Fruit fly (Drosophila melanogaster) whole organism, wandering third instar larva: ENCODE data around the gene CG12105.

ENCODE experiments used
- Abd-B ChIP-seq: fragments of >200 bp; optimal IDR thresholded peaks from 2 replicates; lab custom pipeline; 2017; ENCODE audit warnings: missing biosample characterization, missing genetic modification characterization
- CG32264 ChIP-seq: fragments of 200-800 bp; sonication (Bioruptor generic); optimal IDR thresholded peaks from 2 replicates; lab custom pipeline; 2016; ENCODE audit warnings: missing biosample characterization, missing genetic modification characterization
- CG9705 ChIP-seq: fragments of 200-800 bp; sonication (Bioruptor generic); optimal IDR thresholded peaks from 2 replicates; lab custom pipeline; 2018; ENCODE audit warnings: missing biosample characterization, mild to moderate bottlenecking, missing genetic modification characterization
- Dfd ChIP-seq: fragments of >200 bp; optimal IDR thresholded peaks from 2 replicates; lab custom pipeline; 2017; ENCODE audit warnings: missing biosample characterization, missing genetic modification characterization
- Dif ChIP-seq: fragments of 200-275, 200-300 bp; sonication (Bioruptor generic); optimal IDR thresholded peaks from 2 replicates; lab custom pipeline; 2018; ENCODE audit warnings: missing biosample characterization, missing genetic modification characterization; ENCODE audit not compliant: partially characterized antibody
- GATAd ChIP-seq: sonication (Bioruptor generic); optimal IDR thresholded peaks from 2 replicates; lab custom pipeline; 2016; ENCODE audit warnings: missing biosample characterization, missing genetic modification characterization
- HLH106 ChIP-seq: fragments of 200-800 bp; optimal IDR thresholded peaks from 3 replicates; lab custom pipeline; 2019; ENCODE audit warnings: missing biosample characterization, mild to moderate bottlenecking, missing genetic modification characterization, moderate library complexity
- Hnf4 ChIP-seq: fragments of 200-800 bp; sonication (Bioruptor generic); optimal IDR thresholded peaks from 2 replicates; lab custom pipeline; 2016; ENCODE audit warnings: missing biosample characterization, mild to moderate bottlenecking, missing genetic modification characterization
- Hr78 ChIP-seq: fragments of >200 bp; optimal IDR thresholded peaks from 2 replicates; lab custom pipeline; 2017; ENCODE audit warnings: missing biosample characterization, missing genetic modification characterization
- Hr83 ChIP-seq: fragments of 200-300 bp; sonication (Bioruptor generic); optimal IDR thresholded peaks from 2 replicates; lab custom pipeline; 2016; ENCODE audit warnings: missing biosample characterization, mild to moderate bottlenecking, missing genetic modification characterization, moderate library complexity; ENCODE audit not compliant: poor library complexity, severe bottlenecking
- Jra ChIP-seq: sonication (Bioruptor generic); optimal IDR thresholded peaks from 2 replicates; lab custom pipeline; 2016; ENCODE audit warnings: missing biosample characterization, missing genetic modification characterization
- Mio ChIP-seq: sonication (Bioruptor generic); optimal IDR thresholded peaks from 2 replicates; lab custom pipeline; 2016; ENCODE audit warnings: missing biosample characterization, missing genetic modification characterization
- Myc ChIP-seq: fragments of >200 bp; optimal IDR thresholded peaks from 2 replicates; lab custom pipeline; 2017
- N ChIP-seq: fragments of >200 bp; optimal IDR thresholded peaks from 2 replicates; lab custom pipeline; 2018; ENCODE audit warnings: missing biosample characterization, missing external identifiers, missing genetic modification characterization
- OdsH ChIP-seq: fragments of 200-800 bp; sonication (Bioruptor generic); optimal IDR thresholded peaks from 2 replicates; lab custom pipeline; 2016; ENCODE audit warnings: missing biosample characterization, mild to moderate bottlenecking, missing genetic modification characterization
- Rel ChIP-seq, 2 experiments: fragments of 200-800 bp; sonication (Bioruptor generic) in 1 of 2; optimal IDR thresholded peaks; 2 replicates in 1 of 2; 3 replicates in 1 of 2; lab custom pipeline; 2016 to 2019; ENCODE audit warnings: mild to moderate bottlenecking in 2 of 2, missing biosample characterization in 2 of 2, missing genetic modification characterization in 2 of 2, moderate library complexity in 1 of 2
- Vsx2 ChIP-seq: fragments of 200-300, 225-300 bp; sonication (Bioruptor generic); optimal IDR thresholded peaks from 2 replicates; lab custom pipeline; 2018; ENCODE audit warnings: missing biosample characterization, missing genetic modification characterization; ENCODE audit not compliant: partially characterized antibody
- br ChIP-seq: fragments of 200-800 bp; sonication (Bioruptor generic); optimal IDR thresholded peaks from 2 replicates; lab custom pipeline; 2016; ENCODE audit warnings: missing biosample characterization, missing genetic modification characterization
- dl ChIP-seq, 2 experiments: fragments of 175-275, 200-275 bp in 1 of 2; fragments of 200-275 bp in 1 of 2; sonication (Bioruptor generic); optimal IDR thresholded peaks; lab custom pipeline; 2018; ENCODE audit warnings: mild to moderate bottlenecking in 2 of 2, missing biosample characterization in 2 of 2, missing genetic modification characterization in 2 of 2, moderate library complexity in 2 of 2; ENCODE audit not compliant: partially characterized antibody in 2 of 2, insufficient read depth in 1 of 2
- dmrt93B ChIP-seq: fragments of 200-800 bp; sonication (Bioruptor generic); optimal IDR thresholded peaks from 2 replicates; lab custom pipeline; 2018; ENCODE audit warnings: missing biosample characterization, mild to moderate bottlenecking, missing genetic modification characterization
- dsf ChIP-seq: sonication (Bioruptor generic); optimal IDR thresholded peaks from 2 replicates; lab custom pipeline; 2016; ENCODE audit warnings: missing biosample characterization, missing genetic modification characterization, borderline replicate concordance
- ey ChIP-seq: fragments of 200-800 bp; sonication (Bioruptor generic); optimal IDR thresholded peaks from 2 replicates; lab custom pipeline; 2016; ENCODE audit warnings: missing biosample characterization, missing genetic modification characterization
- foxo ChIP-seq, 2 experiments: fragments of 200-800 bp; sonication (Bioruptor generic); optimal IDR thresholded peaks; 2 replicates in 1 of 2; 3 replicates in 1 of 2; lab custom pipeline; 2016 to 2017; ENCODE audit warnings: missing biosample characterization in 2 of 2, missing genetic modification characterization in 2 of 2
- fru ChIP-seq: fragments of 200-800 bp; sonication (Bioruptor generic); optimal IDR thresholded peaks from 3 replicates; lab custom pipeline; 2016; ENCODE audit warnings: missing biosample characterization, mild to moderate bottlenecking, missing genetic modification characterization
- h ChIP-seq: fragments of 200-800 bp; sonication (Bioruptor generic); optimal IDR thresholded peaks from 3 replicates; lab custom pipeline; 2016; ENCODE audit warnings: missing biosample characterization, mild to moderate bottlenecking, missing genetic modification characterization
- jim ChIP-seq: fragments of 175-275, 200-325 bp; sonication (Bioruptor generic); optimal IDR thresholded peaks from 2 replicates; lab custom pipeline; 2016; ENCODE audit warnings: missing biosample characterization, mild to moderate bottlenecking, missing genetic modification characterization
- lola ChIP-seq: fragments of >200 bp; optimal IDR thresholded peaks from 2 replicates; lab custom pipeline; 2017; ENCODE audit warnings: missing biosample characterization, missing genetic modification characterization
- pan ChIP-seq: fragments of >200 bp; optimal IDR thresholded peaks from 2 replicates; lab custom pipeline; 2017
- psq ChIP-seq: fragments of 200-800 bp; sonication (Bioruptor generic); optimal IDR thresholded peaks from 3 replicates; lab custom pipeline; 2017; ENCODE audit warnings: missing biosample characterization, mild to moderate bottlenecking, missing genetic modification characterization, moderate library complexity
- rgr ChIP-seq: fragments of 200-800 bp; sonication (Bioruptor generic); optimal IDR thresholded peaks from 3 replicates; lab custom pipeline; 2016; ENCODE audit warnings: missing biosample characterization, mild to moderate bottlenecking, missing genetic modification characterization
- sv ChIP-seq: fragments of 200-800 bp; sonication (Bioruptor generic); optimal IDR thresholded peaks from 3 replicates; lab custom pipeline; 2016; ENCODE audit warnings: missing biosample characterization, missing genetic modification characterization
- tai ChIP-seq: sonication (Bioruptor generic); optimal IDR thresholded peaks from 2 replicates; lab custom pipeline; 2016; ENCODE audit warnings: missing biosample characterization, missing genetic modification characterization
- usp ChIP-seq: fragments of >200 bp; optimal IDR thresholded peaks from 2 replicates; lab custom pipeline; 2017; ENCODE audit warnings: missing biosample characterization, missing genetic modification characterization
- woc ChIP-seq: sonication (Bioruptor generic); optimal IDR thresholded peaks from 2 replicates; lab custom pipeline; 2016; ENCODE audit warnings: missing biosample characterization, mild to moderate bottlenecking, missing genetic modification characterization

The CG12105 gene

DNA sequence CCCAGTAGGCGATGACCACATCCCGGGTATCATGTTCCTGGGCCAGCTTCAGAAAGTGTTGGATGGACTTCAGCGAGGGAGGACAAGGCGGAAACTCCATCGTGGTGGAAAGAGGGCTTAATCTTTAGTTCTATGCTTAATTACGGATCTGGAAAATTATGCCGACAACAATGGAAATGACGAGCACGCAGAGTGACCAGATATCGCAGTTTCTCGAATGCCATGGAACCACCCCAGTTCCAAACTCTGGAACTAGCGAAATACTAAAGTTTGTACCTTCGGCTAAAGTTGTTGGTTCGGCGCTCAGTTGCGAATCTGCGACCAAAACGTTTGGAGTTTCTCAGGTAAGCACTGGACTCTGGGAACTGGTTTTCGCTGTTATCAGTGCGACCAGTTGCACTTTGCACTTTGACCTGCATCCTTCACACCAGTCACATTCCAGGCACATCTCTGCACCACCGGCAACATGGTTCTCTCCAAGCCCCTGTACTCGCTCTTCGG, 37.1 kb upstream of the CG12105 start, which contains the start of the genes CG7970 and Vta1:
Gene CG7970, plus strand, starts transcription at position 51 of the 501 bp plus-strand sequence.
Gene Vta1, minus strand, starts transcription at position 201 of the 501 bp plus-strand sequence.
- TF ChIP-seq foxo (GFP tag; optimal IDR thresholded peaks at IDR 0.05; lab: Kevin White, UChicago) (no peak), CG32264 (GFP tag; lab: Kevin White, UChicago) (no peak), dl (GFP tag; optimal IDR thresholded peaks at IDR 0.05; lab: Kevin White, UChicago; ENCODE audit: insufficient read depth in 1 of 2, partially characterized antibody in 2 of 2) (no peak), Jra (no peak), Hr83 (GFP tag; lab: Kevin White, UChicago) (peak; percentile 35)

DNA sequence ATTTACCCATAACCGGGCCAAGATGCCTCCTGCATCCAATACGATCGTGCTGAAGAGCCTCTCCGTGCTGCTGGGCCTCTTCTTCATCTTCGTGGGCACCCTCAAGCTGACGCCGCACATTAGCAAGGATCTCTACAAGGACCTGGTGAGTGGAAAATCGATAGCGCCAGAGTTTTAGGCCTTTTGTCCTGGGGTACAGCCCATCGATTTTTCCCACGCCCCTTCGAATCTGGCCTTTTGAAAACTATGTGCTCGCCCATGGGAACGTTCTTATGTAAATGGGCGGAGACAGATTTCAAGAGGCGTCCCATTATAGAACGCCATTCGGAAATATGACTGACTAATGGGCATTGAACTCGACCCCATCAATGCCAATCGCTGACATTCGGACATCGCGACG, 33.8 kb upstream of the CG12105 start:
- no peak for TF ChIP-seq Vsx2
- TF ChIP-seq dmrt93B (GFP tag; lab: Kevin White, UChicago) = no peak
- no peak for TF ChIP-seq dsf (GFP tag; lab: Kevin White, UChicago)
- TF ChIP-seq fru = no peak
- no peak for TF ChIP-seq CG32264 (GFP tag; lab: Kevin White, UChicago)
- TF ChIP-seq HLH106 (tag; lab: Kevin White, UChicago) = no peak
- TF ChIP-seq jim (GFP tag; lab: Kevin White, UChicago) = no peak
- no peak for TF ChIP-seq Myc (lab: Kevin White, UChicago)
- no peak for TF ChIP-seq pan (lab: Kevin White, UChicago)
- no peak for TF ChIP-seq Dif (GFP tag; lab: Kevin White, UChicago)
- TF ChIP-seq, all 38 proteins: peak for 0

dm6 chr3L:1648690-1649355, 33.2 kb upstream of the CG12105 start, which contains the start of gene CG13920:
CG13920 (plus strand) TSS chr3L:1648944.
- TF ChIP-seq Dif (GFP tag; lab: Kevin White, UChicago) = peak; percentile 10
- TF ChIP-seq Jra = no peak

- TF ChIP-seq sv (GFP tag; lab: Kevin White, UChicago) (peak; percentile 38), Abd-B (GFP tag; lab: Kevin White, UChicago) (no peak), Myc (lab: Kevin White, UChicago) (peak; percentile 51), tai (no peak), ey (GFP tag; lab: Kevin White, UChicago) (peak; percentile 37), br (GFP tag; lab: Kevin White, UChicago) (no peak), Hr83 (GFP tag; lab: Kevin White, UChicago) (peak; percentile 86), foxo (GFP tag; optimal IDR thresholded peaks at IDR 0.05; lab: Kevin White, UChicago) (peak in 1 of 2 experiments; percentile 44), rgr (GFP tag; lab: Kevin White, UChicago) (peak; percentile 67), OdsH (GFP tag; lab: Kevin White, UChicago) (peak; percentile 16), dmrt93B (GFP tag; lab: Kevin White, UChicago) (no peak), psq (peak; percentile 2), Hnf4 (GFP tag; lab: Kevin White, UChicago) (peak; percentile 80), Dif (GFP tag; lab: Kevin White, UChicago) (peak; percentile 25)
Measured at dm6 chr3L:1647276-1647919, 31.8 kb upstream of the CG12105 start, which contains the start of the genes CG17249 and Bro. CG17249 (minus strand) TSS chr3L:1647464. Bro (plus strand) TSS chr3L:1647869.

dm6 chr3L:1644920-1645567, 29.4 kb upstream of the CG12105 start, which contains the start of the genes alphaCOP and CG13919:
alphaCOP (minus strand) TSS chr3L:1645199.
CG13919 (plus strand) TSS chr3L:1645467.
- TF ChIP-seq rgr (GFP tag; lab: Kevin White, UChicago) = peak; percentile 98
- TF ChIP-seq CG32264 (GFP tag; lab: Kevin White, UChicago) = peak; percentile 91
- no peak for TF ChIP-seq Vsx2
- TF ChIP-seq foxo (GFP tag; optimal IDR thresholded peaks at IDR 0.05; lab: Kevin White, UChicago) = peak; percentile 80 to 98
- peak; percentile 32 for TF ChIP-seq Myc (lab: Kevin White, UChicago)
- TF ChIP-seq Mio (GFP tag; lab: Kevin White, UChicago) = peak; percentile 60
- TF ChIP-seq woc (GFP tag; lab: Kevin White, UChicago) = peak; percentile 96
- TF ChIP-seq usp = no peak
- no peak for TF ChIP-seq dl (GFP tag; optimal IDR thresholded peaks at IDR 0.05; lab: Kevin White, UChicago; ENCODE audit: insufficient read depth in 1 of 2, partially characterized antibody in 2 of 2)
- TF ChIP-seq Rel (GFP tag; optimal IDR thresholded peaks at IDR 0.05; lab: Kevin White, UChicago) = peak; percentile 88
- TF ChIP-seq Rel (tag; optimal IDR thresholded peaks at IDR 0.05; lab: Kevin White, UChicago) = peak; percentile 83
- TF ChIP-seq GATAd (GFP tag; lab: Kevin White, UChicago) = peak; percentile 78
- TF ChIP-seq lola (GFP tag; lab: Kevin White, UChicago) = no peak
- TF ChIP-seq Abd-B (GFP tag; lab: Kevin White, UChicago) = no peak
- TF ChIP-seq h (GFP tag; lab: Kevin White, UChicago) = peak; percentile 99
- TF ChIP-seq fru = peak; percentile 95
- peak; percentile 86 for TF ChIP-seq CG9705 (GFP tag; lab: Kevin White, UChicago)
- peak; percentile 95 for TF ChIP-seq psq
- no peak for TF ChIP-seq Dfd (GFP tag; lab: Kevin White, UChicago)
- TF ChIP-seq HLH106 (tag; lab: Kevin White, UChicago) = peak; percentile 98
- TF ChIP-seq Hr78 (GFP tag; lab: Kevin White, UChicago) = no peak
- peak; percentile 97 for TF ChIP-seq OdsH (GFP tag; lab: Kevin White, UChicago)
- peak; percentile 97 for TF ChIP-seq sv (GFP tag; lab: Kevin White, UChicago)
- TF ChIP-seq N (GFP tag; lab: Kevin White, UChicago) = no peak
- TF ChIP-seq tai = no peak
- peak; percentile 83 for TF ChIP-seq Hr83 (GFP tag; lab: Kevin White, UChicago)
